Fruit fly (Drosophila melanogaster) whole organism, embryonic: ENCODE data around the gene Rh2.

ENCODE experiments used
- B-H2 ChIP-seq: fragments of 200-800 bp; sonication (Bioruptor generic); optimal IDR thresholded peaks from 2 replicates; lab custom pipeline; 2018; ENCODE audit warnings: missing biosample characterization, mild to moderate bottlenecking, missing genetic modification characterization
- CG10267 ChIP-seq: fragments of 200-800 bp; sonication (Bioruptor generic); optimal IDR thresholded peaks from 2 replicates; lab custom pipeline; 2018; ENCODE audit warnings: missing biosample characterization, mild to moderate bottlenecking, missing genetic modification characterization, moderate library complexity
- CG11696 ChIP-seq: fragments of 200-800 bp; sonication (Bioruptor generic); IDR thresholded peaks from 2 replicates; pipeline ENCODE4 v1.3.6; 2022; ENCODE audit warnings: missing biosample characterization, missing genetic modification characterization
- CG12219 ChIP-seq: fragments of 200-800 bp; sonication (Bioruptor generic); optimal IDR thresholded peaks from 3 replicates; lab custom pipeline; 2018; ENCODE audit warnings: missing biosample characterization, mild to moderate bottlenecking, missing genetic modification characterization
- CG12236 ChIP-seq: fragments of 200-800 bp; sonication (Bioruptor generic); optimal IDR thresholded peaks from 2 replicates; lab custom pipeline; 2016; ENCODE audit warnings: missing biosample characterization, missing genetic modification characterization
- CG13123 ChIP-seq: fragments of 200-800 bp; sonication (Bioruptor generic); optimal IDR thresholded peaks from 2 replicates; lab custom pipeline; 2016; ENCODE audit warnings: missing biosample characterization, missing genetic modification characterization
- CG13424 ChIP-seq: fragments of 200-800 bp; sonication (Bioruptor generic); optimal IDR thresholded peaks from 2 replicates; lab custom pipeline; 2019; ENCODE audit warnings: missing biosample characterization, mild to moderate bottlenecking, missing genetic modification characterization, moderate library complexity
- CG14014 ChIP-seq: fragments of 200-800 bp; sonication (Bioruptor generic); IDR thresholded peaks from 2 replicates; pipeline ENCODE4 v1.3.6; 2022; ENCODE audit warnings: missing biosample characterization, missing genetic modification characterization
- CG14050 ChIP-seq: fragments of 200-800 bp; sonication (Bioruptor generic); IDR thresholded peaks from 3 replicates; pipeline ENCODE4 v1.3.6; 2022; ENCODE audit warnings: missing biosample characterization, missing genetic modification characterization
- CG14710 ChIP-seq: fragments of 200-800 bp; sonication (Bioruptor generic); optimal IDR thresholded peaks from 3 replicates; lab custom pipeline; 2019; ENCODE audit warnings: missing biosample characterization, mild to moderate bottlenecking, missing genetic modification characterization, moderate library complexity
- CG1529 ChIP-seq: fragments of 200-800 bp; sonication (Bioruptor generic); optimal IDR thresholded peaks from 3 replicates; lab custom pipeline; 2018; ENCODE audit warnings: missing biosample characterization, missing genetic modification characterization
- CG15514 ChIP-seq: fragments of 200-800 bp; sonication (Bioruptor generic); optimal IDR thresholded peaks from 3 replicates; lab custom pipeline; 2017; ENCODE audit warnings: missing biosample characterization, missing genetic modification characterization, mild to moderate bottlenecking, moderate library complexity, missing genetic modification reagents
- CG17361 ChIP-seq: fragments of 200-800 bp; sonication (Bioruptor generic); IDR thresholded peaks from 3 replicates; pipeline ENCODE4 v1.3.6; 2022; ENCODE audit warnings: missing biosample characterization, missing genetic modification characterization
- CG17829 ChIP-seq: fragments of 200-800 bp; optimal IDR thresholded peaks from 2 replicates; lab custom pipeline; 2019; ENCODE audit warnings: missing biosample characterization, mild to moderate bottlenecking, missing genetic modification characterization, moderate library complexity
- CG18011 ChIP-seq: fragments of 200-800 bp; sonication (Bioruptor generic); optimal IDR thresholded peaks from 2 replicates; lab custom pipeline; 2017; ENCODE audit warnings: missing biosample characterization, missing genetic modification characterization, mild to moderate bottlenecking, moderate library complexity, missing genotype
- CG2712 ChIP-seq: fragments of 200-800 bp; optimal IDR thresholded peaks from 3 replicates; lab custom pipeline; 2019; ENCODE audit warnings: missing biosample characterization, mild to moderate bottlenecking, missing genetic modification characterization, moderate library complexity
- CG2889 ChIP-seq: fragments of 200-800 bp; sonication (Bioruptor generic); IDR thresholded peaks from 3 replicates; pipeline ENCODE4 v1.3.6; 2022; ENCODE audit warnings: missing biosample characterization, missing genetic modification characterization
- CG32532 ChIP-seq: fragments of 200-800 bp; sonication (Bioruptor generic); IDR thresholded peaks from 2 replicates; pipeline ENCODE4 v1.3.6; 2022; ENCODE audit warnings: missing biosample characterization, missing genetic modification characterization
- CG33557 ChIP-seq: fragments of 200-800 bp; sonication (Bioruptor generic); optimal IDR thresholded peaks from 2 replicates; lab custom pipeline; 2019; ENCODE audit warnings: missing biosample characterization, mild to moderate bottlenecking, missing genetic modification characterization, moderate library complexity
- CG34376 ChIP-seq: fragments of 200-800 bp; sonication (Bioruptor generic); optimal IDR thresholded peaks from 2 replicates; lab custom pipeline; 2018; ENCODE audit warnings: missing biosample characterization, mild to moderate bottlenecking, missing genetic modification characterization
- CG34422 ChIP-seq: fragments of 200-800 bp; sonication (Bioruptor generic); IDR thresholded peaks from 3 replicates; pipeline ENCODE4 v1.3.6; 2022; ENCODE audit warnings: missing biosample characterization, missing genetic modification characterization
- CG4424 ChIP-seq: fragments of 200-800 bp; sonication (Bioruptor generic); optimal IDR thresholded peaks from 3 replicates; lab custom pipeline; 2016; ENCODE audit warnings: missing biosample characterization, missing genetic modification characterization
- CG7372 ChIP-seq: fragments of 200-800 bp; sonication (Bioruptor generic); IDR thresholded peaks from 2 replicates; pipeline ENCODE4 v1.3.6; 2022; ENCODE audit warnings: missing biosample characterization, missing genetic modification characterization
- CG8281 ChIP-seq: fragments of 200-800 bp; sonication (Bioruptor generic); optimal IDR thresholded peaks from 2 replicates; lab custom pipeline; 2018; ENCODE audit warnings: missing biosample characterization, mild to moderate bottlenecking, missing genetic modification characterization, moderate library complexity
- CHES-1-like ChIP-seq: fragments of 200-800 bp; sonication (Bioruptor generic); optimal IDR thresholded peaks from 2 replicates; lab custom pipeline; 2016; ENCODE audit warnings: missing biosample characterization, missing genetic modification characterization
- H15 ChIP-seq: fragments of 200-800 bp; sonication (Bioruptor generic); IDR thresholded peaks from 3 replicates; pipeline ENCODE4 v1.3.6; 2022; ENCODE audit warnings: missing biosample characterization, missing genetic modification characterization
- H2.0 ChIP-seq: fragments of 200-800 bp; sonication (Bioruptor generic); IDR thresholded peaks from 2 replicates; pipeline ENCODE4 v1.3.6; 2022; ENCODE audit warnings: missing biosample characterization, missing genetic modification characterization
- Hand ChIP-seq: fragments of 200-800 bp; sonication (Bioruptor generic); optimal IDR thresholded peaks from 2 replicates; lab custom pipeline; 2017; ENCODE audit warnings: mild to moderate bottlenecking, missing biosample characterization, missing genetic modification reagents, missing genetic modification characterization
- Hr78 ChIP-seq, 2 experiments: fragments of 200-800 bp in 1 of 2; fragments of >200 bp in 1 of 2; sonication (Bioruptor generic) in 1 of 2; optimal IDR thresholded peaks; 2 replicates each; lab custom pipeline; 2017 to 2019; ENCODE audit warnings: missing biosample characterization in 2 of 2, missing genetic modification characterization in 2 of 2, mild to moderate bottlenecking in 1 of 2, moderate library complexity in 1 of 2
- MTF-1 ChIP-seq: fragments of 200-800 bp; sonication (Bioruptor generic); optimal IDR thresholded peaks from 2 replicates; lab custom pipeline; 2018; ENCODE audit warnings: missing biosample characterization, mild to moderate bottlenecking, missing genetic modification characterization, borderline replicate concordance
- Mrtf ChIP-seq: fragments of 200-800 bp; sonication (Bioruptor generic); IDR thresholded peaks from 3 replicates; pipeline ENCODE4 v1.3.6; 2022; ENCODE audit warnings: missing biosample characterization, missing genetic modification characterization
- NC2α ChIP-seq: fragments of 200-800 bp; sonication (Bioruptor generic); optimal IDR thresholded peaks from 2 replicates; lab custom pipeline; 2016; ENCODE audit warnings: missing biosample characterization, missing genetic modification characterization
- Six4 ChIP-seq: fragments of 200-800 bp; sonication (Bioruptor generic); optimal IDR thresholded peaks from 2 replicates; lab custom pipeline; 2016; ENCODE audit warnings: missing biosample characterization, missing genetic modification characterization
- Spps ChIP-seq: fragments of 200-800 bp; sonication (Bioruptor generic); optimal IDR thresholded peaks from 2 replicates; lab custom pipeline; 2018; ENCODE audit warnings: missing biosample characterization, mild to moderate bottlenecking, missing genetic modification characterization
- Ssrp ChIP-seq: fragments of 200-800 bp; sonication (Bioruptor generic); optimal IDR thresholded peaks from 2 replicates; lab custom pipeline; 2018; ENCODE audit warnings: missing biosample characterization, mild to moderate bottlenecking, missing genetic modification characterization, moderate library complexity
- Stat92E ChIP-seq, 3 experiments: fragments of >200 bp in 2 of 3; fragments of 200-800 bp in 1 of 3; sonication (Bioruptor generic) in 1 of 3; optimal IDR thresholded peaks; 2 replicates each; lab custom pipeline; 2017 to 2019; ENCODE audit warnings: missing biosample characterization in 3 of 3, missing genetic modification characterization in 3 of 3, mild to moderate bottlenecking in 1 of 3, moderate library complexity in 1 of 3
- abd-A ChIP-seq: fragments of 200-800 bp; sonication (Bioruptor generic); optimal IDR thresholded peaks from 3 replicates; lab custom pipeline; 2019; ENCODE audit warnings: missing biosample characterization, mild to moderate bottlenecking, missing genetic modification characterization, moderate library complexity
- ac ChIP-seq: fragments of 200-800 bp; sonication (Bioruptor generic); optimal IDR thresholded peaks from 3 replicates; lab custom pipeline; 2017; ENCODE audit warnings: missing biosample characterization, mild to moderate bottlenecking, missing genetic modification characterization
- eve ChIP-seq, 2 experiments: fragments of >200 bp; optimal IDR thresholded peaks; 2 replicates each; lab custom pipeline; 2017; ENCODE audit warnings: missing biosample characterization in 2 of 2, missing genetic modification characterization in 2 of 2
- fd96Cb ChIP-seq: fragments of 200-800 bp; sonication (Bioruptor generic); optimal IDR thresholded peaks from 2 replicates; lab custom pipeline; 2018; ENCODE audit warnings: missing biosample characterization, mild to moderate bottlenecking, missing genetic modification characterization, moderate library complexity
- jigr1 ChIP-seq: fragments of 200-800 bp; sonication (Bioruptor generic); IDR thresholded peaks from 3 replicates; pipeline ENCODE4 v1.3.6; 2022; ENCODE audit warnings: missing biosample characterization, missing genetic modification characterization
- jumu ChIP-seq: fragments of 200-800 bp; sonication (Bioruptor generic); optimal IDR thresholded peaks from 3 replicates; lab custom pipeline; 2016; ENCODE audit warnings: missing biosample characterization, missing genetic modification characterization
- lab ChIP-seq: fragments of 200-800 bp; sonication (Bioruptor generic); optimal IDR thresholded peaks from 3 replicates; lab custom pipeline; 2017; ENCODE audit warnings: missing biosample characterization, missing genetic modification characterization, mild to moderate bottlenecking, moderate library complexity, missing genetic modification reagents
- lbe ChIP-seq: fragments of 200-800 bp; sonication (Bioruptor generic); optimal IDR thresholded peaks from 2 replicates; lab custom pipeline; 2016; ENCODE audit warnings: missing biosample characterization, mild to moderate bottlenecking, missing genetic modification characterization
- odd ChIP-seq: fragments of 200-800 bp; sonication (Bioruptor generic); optimal IDR thresholded peaks from 2 replicates; lab custom pipeline; 2017; ENCODE audit warnings: missing biosample characterization, mild to moderate bottlenecking, missing genetic modification characterization
- ro ChIP-seq: fragments of 200-800 bp; sonication (Bioruptor generic); IDR thresholded peaks from 2 replicates; pipeline ENCODE4 v1.3.6; 2022; ENCODE audit warnings: missing biosample characterization, missing genetic modification characterization
- salm ChIP-seq: fragments of 200-800 bp; sonication (Bioruptor generic); optimal IDR thresholded peaks from 2 replicates; lab custom pipeline; 2018; ENCODE audit warnings: missing biosample characterization, mild to moderate bottlenecking, missing genetic modification characterization
- seq ChIP-seq: fragments of 200-800 bp; sonication (Bioruptor generic); IDR thresholded peaks from 2 replicates; pipeline ENCODE4 v1.3.6; 2022; ENCODE audit warnings: missing biosample characterization, missing genetic modification characterization
- so ChIP-seq: fragments of 200-800 bp; sonication (Bioruptor generic); IDR thresholded peaks from 3 replicates; pipeline ENCODE4 v1.3.6; 2022; ENCODE audit warnings: missing biosample characterization, missing genetic modification characterization
- yki ChIP-seq: fragments of >200 bp; optimal IDR thresholded peaks from 3 replicates; lab custom pipeline; 2018
- zfh1 ChIP-seq: fragments of 200-800 bp; sonication (Bioruptor generic); IDR thresholded peaks from 3 replicates; pipeline ENCODE4 v1.3.6; 2022; ENCODE audit warnings: missing biosample characterization, missing genetic modification characterization

Gene Rh2

dm6 chr3R:18923208-18923761 lies 24.1 kb downstream of the Rh2 start:
- TF ChIP-seq CG11696 (GFP tag; lab: Robert Waterston, UW): no peak
- no peak for TF ChIP-seq Mrtf
- TF ChIP-seq CG12219 (GFP tag; lab: Kevin White, UChicago): no peak
- no peak for TF ChIP-seq seq
- no peak for TF ChIP-seq zfh1 (GFP tag; lab: Robert Waterston, UW)
- no peak for TF ChIP-seq ac
- TF ChIP-seq H2.0 (GFP tag; lab: Robert Waterston, UW): no peak
- TF ChIP-seq Six4: no peak
- peak; percentile 18 for TF ChIP-seq lab
- no peak for TF ChIP-seq CG32532 (GFP tag; lab: Robert Waterston, UW)
- TF ChIP-seq CG7372 (GFP tag; lab: Robert Waterston, UW): no peak
- TF ChIP-seq Ssrp (tag; lab: Kevin White, UChicago): no peak
- TF ChIP-seq CG15514 (GFP tag; lab: Kevin White, UChicago): no peak
- no peak for TF ChIP-seq CG14050 (GFP tag; lab: Robert Waterston, UW)
- no peak for TF ChIP-seq jigr1 (GFP tag; lab: Robert Waterston, UW)
- TF ChIP-seq CG34376: no peak
- TF ChIP-seq B-H2 (GFP tag; lab: Kevin White, UChicago): no peak
- TF ChIP-seq abd-A (tag; lab: Kevin White, UChicago): no peak
- TF ChIP-seq CG33557 (GFP tag; lab: Kevin White, UChicago): peak; percentile 11
- no peak for TF ChIP-seq Hand (GFP tag; lab: Kevin White, UChicago)
- no peak for TF ChIP-seq CG1529
- no peak for TF ChIP-seq jumu (GFP tag; lab: Kevin White, UChicago)
- no peak for TF ChIP-seq ro
- TF ChIP-seq CG14710: peak; percentile 8
- TF ChIP-seq CG18011: no peak
- TF ChIP-seq CG12236 (GFP tag; lab: Kevin White, UChicago): no peak
- no peak for TF ChIP-seq Spps (tag; lab: Kevin White, UChicago)
- TF ChIP-seq CG8281 (tag; lab: Kevin White, UChicago): peak; percentile 78
- TF ChIP-seq lbe: peak; percentile 56
- TF ChIP-seq CG17829: no peak
- no peak for TF ChIP-seq eve (GFP tag; optimal IDR thresholded peaks at IDR 0.05; lab: Kevin White, UChicago)
- peak; percentile 8 for TF ChIP-seq yki (lab: Kevin White, UChicago)
- TF ChIP-seq salm (tag; lab: Kevin White, UChicago): no peak
- no peak for TF ChIP-seq CHES-1-like
- no peak for TF ChIP-seq H15 (GFP tag; lab: Robert Waterston, UW)
- TF ChIP-seq odd (GFP tag; lab: Kevin White, UChicago): no peak
- 0 out of 3 replicates have a peak, but pooled peaks have one; percentile 36 for TF ChIP-seq so (GFP tag; lab: Robert Waterston, UW)
- peak; percentile 12; the same call in 1 of the 3 replicates for TF ChIP-seq CG34422 (GFP tag; lab: Robert Waterston, UW)
- TF ChIP-seq MTF-1: no peak
- no peak for TF ChIP-seq CG2712 (tag; lab: Kevin White, UChicago)
- TF ChIP-seq CG10267 (tag; lab: Kevin White, UChicago): no peak
- TF ChIP-seq CG17361 (GFP tag; lab: Robert Waterston, UW): no peak
- TF ChIP-seq CG4424: no peak
- TF ChIP-seq NC2α (GFP tag; lab: Kevin White, UChicago): no peak
- no peak for TF ChIP-seq CG13123 (GFP tag; lab: Kevin White, UChicago)
- TF ChIP-seq fd96Cb (tag; lab: Kevin White, UChicago): no peak
- TF ChIP-seq Stat92E (GFP tag; optimal IDR thresholded peaks at IDR 0.05; lab: Kevin White, UChicago): no peak
- TF ChIP-seq CG14014 (GFP tag; lab: Robert Waterston, UW): no peak; the same call in 1 of the 2 replicates
- no peak for TF ChIP-seq CG13424 (tag; lab: Kevin White, UChicago)
- no peak for TF ChIP-seq CG2889 (GFP tag; lab: Robert Waterston, UW)
- no peak for TF ChIP-seq Hr78 (GFP tag; optimal IDR thresholded peaks at IDR 0.05; lab: Kevin White, UChicago)
